Worm (Caenorhabditis elegans) whole organism, L1 larva: ENCODE measurements around the gene C18G1.8.

Experiments used
- ceh-82 ChIP-seq, 3 experiments: fragments of 150-350 bp in 1 of 3; sonication (generic microtip) in 2 of 3; optimal IDR thresholded peaks; 2 replicates each; lab custom pipeline; 2014 to 2017; ENCODE audit warnings: missing biosample characterization in 3 of 3, missing genetic modification characterization in 3 of 3
- ceh-90 ChIP-seq: sonication (generic microtip); optimal IDR thresholded peaks from 2 replicates; lab custom pipeline; 2016; ENCODE audit warnings: missing genetic modification characterization, missing compliant biosample characterization
- fkh-4 ChIP-seq: sonication (generic microtip); optimal IDR thresholded peaks from 2 replicates; lab custom pipeline; 2016; ENCODE audit warnings: missing compliant biosample characterization, missing genetic modification characterization, borderline replicate concordance
- fos-1 ChIP-seq: fragments of 150-350 bp; optimal IDR thresholded peaks from 2 replicates; lab custom pipeline; 2014; ENCODE audit warnings: missing biosample characterization, missing genetic modification characterization
- grh-1 ChIP-seq: fragments of 200-800 bp; sonication (Bioruptor generic); IDR thresholded peaks from 2 replicates; pipeline ENCODE4 v1.3.6; 2022; ENCODE audit warnings: missing genetic modification reagents, missing genetic modification characterization, missing compliant biosample characterization
- mdl-1 ChIP-seq, 2 experiments: fragments of 150-350 bp; optimal IDR thresholded peaks; 2 replicates each; lab custom pipeline; 2014 to 2017; ENCODE audit warnings: missing biosample characterization in 2 of 2, missing genetic modification characterization in 2 of 2, inconsistent platforms in 1 of 2
- nhr-28 ChIP-seq: fragments of 150-350 bp; optimal IDR thresholded peaks from 2 replicates; lab custom pipeline; 2014; ENCODE audit warnings: missing biosample characterization, missing genetic modification characterization
- pax-3 ChIP-seq: fragments of 200-800 bp; sonication (Bioruptor generic); optimal IDR thresholded peaks from 2 replicates; lab custom pipeline; 2018; ENCODE audit warnings: mild to moderate bottlenecking, missing genetic modification characterization, moderate library complexity, missing compliant biosample characterization
- rnt-1 ChIP-seq: sonication (generic microtip); optimal IDR thresholded peaks from 2 replicates; lab custom pipeline; 2016; ENCODE audit warnings: mild to moderate bottlenecking, missing genetic modification characterization, moderate library complexity, missing compliant biosample characterization
- skn-1 ChIP-seq: fragments of 150-350 bp; optimal IDR thresholded peaks from 2 replicates; lab custom pipeline; 2014; ENCODE audit warnings: missing biosample characterization, missing genetic modification characterization
- snpc-4 ChIP-seq: fragments of 150-350 bp; optimal IDR thresholded peaks from 2 replicates; lab custom pipeline; 2014; ENCODE audit warnings: missing biosample characterization, missing genetic modification characterization
- tbx-2 ChIP-seq: sonication (generic microtip); optimal IDR thresholded peaks from 2 replicates; lab custom pipeline; 2016; ENCODE audit warnings: missing genetic modification characterization, missing compliant biosample characterization

DNA sequence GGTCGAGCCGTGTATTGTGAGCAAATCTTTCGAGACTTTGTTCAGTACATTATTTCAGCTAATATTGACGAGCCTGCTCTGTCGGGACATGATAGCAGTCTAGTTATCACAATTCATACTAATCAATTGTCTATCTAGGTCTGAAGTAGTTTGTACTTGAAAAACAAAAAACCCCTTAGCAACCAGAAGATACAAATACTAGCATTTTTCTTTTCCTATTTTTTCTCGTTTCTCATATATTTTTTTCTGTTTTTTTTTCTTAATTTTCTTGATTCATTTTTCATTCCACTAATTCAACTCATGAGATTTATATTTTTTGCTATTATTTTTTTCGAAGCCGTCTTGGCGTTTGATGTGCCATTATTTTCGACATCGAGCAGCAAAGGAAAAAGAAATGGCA lies 20.8 kb upstream of the C18G1.8 start, which contains the start of gene R02F11.9:
- TF ChIP-seq skn-1 (tag; lab: Kevin White, UChicago) = no peak
- TF ChIP-seq fos-1 = no peak
- TF ChIP-seq tbx-2 (tag; lab: Kevin White, UChicago) = no peak
- TF ChIP-seq ceh-90 (tag; lab: Kevin White, UChicago) = no peak
- no peak for TF ChIP-seq pax-3 (tag; lab: Kevin White, UChicago)
- TF ChIP-seq fkh-4 (tag; lab: Kevin White, UChicago) = no peak
- TF ChIP-seq nhr-28 (tag; lab: Kevin White, UChicago) = no peak
- TF ChIP-seq ceh-82 (tag; optimal IDR thresholded peaks at IDR 0.05; lab: Kevin White, UChicago) = no peak
- TF ChIP-seq grh-1 (GFP tag; lab: Robert Waterston, UW) = no peak
- TF ChIP-seq mdl-1 (tag; optimal IDR thresholded peaks at IDR 0.05; lab: Kevin White, UChicago) = no peak
- TF ChIP-seq rnt-1 (tag; lab: Kevin White, UChicago) = no peak
- TF ChIP-seq snpc-4 (tag; lab: Kevin White, UChicago) = no peak
